Worm (Caenorhabditis elegans): ENCODE data around the gene gsto-3.

The gsto-3 gene

ce11 chrIII:381198-381597 lies at the start of gene gsto-3:
Gene gsto-3, minus strand, starts transcription at chrIII:381298.
- TF ChIP-seq vab-7 (GFP tag; IDR thresholded peaks at IDR 0.05) (no peak), sdz-12 (GFP tag; optimal IDR thresholded peaks at IDR 0.05) (no peak), madf-9 (GFP tag; conservative IDR thresholded peaks at IDR 0.05) (no peak), dmd-8 (GFP tag; IDR thresholded peaks at IDR 0.05) (no peak), jun-1 (tag; optimal IDR thresholded peaks at IDR 0.05) (no peak)

- TF ChIP-seq nhr-42 (GFP tag; IDR thresholded peaks at IDR 0.05) (no peak), nhr-11 (tag; optimal IDR thresholded peaks at IDR 0.05) (no peak), daf-12 (tag; optimal IDR thresholded peaks at IDR 0.05) (no peak), skn-1 (tag; optimal IDR thresholded peaks at IDR 0.05) (no peak), ZK546.5 (tag; optimal IDR thresholded peaks at IDR 0.05) (no peak), mep-1 (tag; optimal IDR thresholded peaks at IDR 0.05) (no peak), zip-2 (tag; optimal IDR thresholded peaks at IDR 0.05) (no peak), ceh-20 (GFP tag; IDR thresholded peaks at IDR 0.05) (no peak), lsy-2 (tag; optimal IDR thresholded peaks at IDR 0.05) (no peak), ceh-28 (tag; optimal IDR thresholded peaks at IDR 0.05) (no peak), zfp-2 (tag; optimal IDR thresholded peaks at IDR 0.05) (no peak)
Measured at ce11 chrIII:429038-429437, 47.9 kb upstream of the gsto-3 start, which contains the start of gene cec-8. Gene cec-8, plus strand, starts transcription at chrIII:429338.

ce11 chrIII:423875-424274 lies 42.8 kb upstream of the gsto-3 start:
- TF ChIP-seq egl-43 (GFP tag; IDR thresholded peaks at IDR 0.05) (no peak), lin-38 (GFP tag; IDR thresholded peaks at IDR 0.05) (peak; percentile 79), dpl-1 (GFP tag; optimal IDR thresholded peaks at IDR 0.05) (peak; percentile 44)

ce11 chrIII:422553-422952 lies 41.5 kb upstream of the gsto-3 start:
- TF ChIP-seq pqm-1 (tag; optimal IDR thresholded peaks at IDR 0.05) (peak; percentile 27), mxl-2 (GFP tag; conservative IDR thresholded peaks at IDR 0.05) (no peak), nhr-28 (tag; optimal IDR thresholded peaks at IDR 0.05) (peak; percentile 53), daf-16 (GFP tag; optimal IDR thresholded peaks at IDR 0.05) (no peak), daf-16 (tag; optimal IDR thresholded peaks at IDR 0.05) (peak; percentile 47), aha-1 (tag) (peak; percentile 44)

- TF ChIP-seq dmd-9 (GFP tag; IDR thresholded peaks at IDR 0.05) (no peak), fos-1 (tag; optimal IDR thresholded peaks at IDR 0.05) (no peak), dpl-1 (GFP tag; optimal IDR thresholded peaks at IDR 0.05) (no peak), ztf-11 (tag; optimal IDR thresholded peaks at IDR 0.05) (no peak), mdt-29 (GFP tag; IDR thresholded peaks at IDR 0.05) (no peak), daf-12 (tag; optimal IDR thresholded peaks at IDR 0.05) (no peak), zip-2 (tag; optimal IDR thresholded peaks at IDR 0.05) (no peak), php-3 (GFP tag; IDR thresholded peaks at IDR 0.05) (no peak), nhr-76 (tag; optimal IDR thresholded peaks at IDR 0.05) (no peak), fkh-10 (GFP tag; optimal IDR thresholded peaks at IDR 0.05) (no peak), F49E8.2 (tag; optimal IDR thresholded peaks at IDR 0.05; ENCODE audit: borderline replicate concordance) (no peak), ZK546.5 (tag; optimal IDR thresholded peaks at IDR 0.05) (no peak), jun-1 (tag; optimal IDR thresholded peaks at IDR 0.05) (no peak), hlh-30 (tag; optimal IDR thresholded peaks at IDR 0.05; ENCODE audit: insufficient read depth) (no peak), mes-2 (tag; optimal IDR thresholded peaks at IDR 0.05; ENCODE audit: poor library complexity, severe bottlenecking) (no peak), hmg-1.1 (GFP tag; IDR thresholded peaks at IDR 0.05) (no peak), pqm-1 (tag; optimal IDR thresholded peaks at IDR 0.05) (no peak), spr-1 (tag; optimal IDR thresholded peaks at IDR 0.05) (no peak), rbr-2 (tag; optimal IDR thresholded peaks at IDR 0.05) (no peak)
Measured at ce11 chrIII:418649-419048, 37.6 kb upstream of the gsto-3 start, which contains the start of gene stim-1. Gene stim-1, minus strand, starts transcription at chrIII:418749.

Measured in whole organism, L4 larva.